Worm (Caenorhabditis elegans) whole organism, L4 larva: ENCODE measurements around the gene rdl-1.

ENCODE experiments used
- D1046.2 ChIP-seq: fragments of 200-800 bp; sonication (Bioruptor generic); IDR thresholded peaks from 2 replicates; pipeline ENCODE4 v1.3.6; 2022; ENCODE audit warnings: missing genetic modification characterization, missing compliant biosample characterization
- F10B5.3 ChIP-seq: sonication (generic microtip); optimal IDR thresholded peaks from 2 replicates; lab custom pipeline; 2016; ENCODE audit warnings: mild to moderate bottlenecking, missing genetic modification characterization, missing compliant biosample characterization
- F26F4.8 ChIP-seq: fragments of 200-800 bp; sonication (Bioruptor generic); conservative IDR thresholded peaks from 2 replicates; pipeline ENCODE4 v1.3.6; 2022; ENCODE audit warnings: missing genetic modification characterization, missing compliant biosample characterization
- F44E2.7 ChIP-seq: fragments of 200-800 bp; sonication (Bioruptor generic); IDR thresholded peaks from 2 replicates; pipeline ENCODE4 v2.1.2; 2022; ENCODE audit warnings: missing genetic modification characterization, missing compliant biosample characterization
- F49E8.2 ChIP-seq: sonication (generic microtip); optimal IDR thresholded peaks from 2 replicates; lab custom pipeline; 2016; ENCODE audit warnings: missing compliant biosample characterization, mild to moderate bottlenecking, missing genetic modification characterization, borderline replicate concordance
- T20F7.1 ChIP-seq: fragments of 200-800 bp; sonication (Bioruptor generic); optimal IDR thresholded peaks from 2 replicates; lab custom pipeline; 2018; ENCODE audit warnings: mild to moderate bottlenecking, missing genetic modification characterization, missing compliant biosample characterization
- Y48G9A.11 ChIP-seq: fragments of 200-800 bp; sonication (Bioruptor generic); IDR thresholded peaks from 2 replicates; pipeline ENCODE4 v1.3.6; 2022; ENCODE audit warnings: missing genetic modification reagents, missing genetic modification characterization, missing compliant biosample characterization
- aha-1 ChIP-seq: fragments of 150-350 bp; peaks from one replicate; lab custom pipeline; 2014; ENCODE audit warnings: missing biosample characterization, missing genetic modification characterization
- arid-1 ChIP-seq: fragments of 200-800 bp; sonication (Bioruptor generic); conservative IDR thresholded peaks from 2 replicates; pipeline ENCODE4 v1.3.6; 2022; ENCODE audit warnings: missing genetic modification reagents, missing genetic modification characterization, missing compliant biosample characterization
- ceh-28 ChIP-seq: fragments of 150-350 bp; optimal IDR thresholded peaks from 2 replicates; lab custom pipeline; 2014; ENCODE audit warnings: missing biosample characterization, missing genetic modification reagents, missing genetic modification characterization
- ceh-32 ChIP-seq: sonication (generic microtip); optimal IDR thresholded peaks from 2 replicates; lab custom pipeline; 2016; ENCODE audit warnings: mild to moderate bottlenecking, missing genetic modification characterization, missing compliant biosample characterization; ENCODE audit not compliant: poor library complexity
- daf-12 ChIP-seq: fragments of 150-350 bp; optimal IDR thresholded peaks from 2 replicates; lab custom pipeline; 2014; ENCODE audit warnings: missing biosample characterization, missing genetic modification reagents, missing genetic modification characterization
- daf-16 ChIP-seq, 3 experiments: sonication (generic microtip); optimal IDR thresholded peaks; 2 replicates each; lab custom pipeline; 2016 to 2017; ENCODE audit warnings: missing genetic modification characterization in 3 of 3, missing genetic modification reagents in 3 of 3, mild to moderate bottlenecking in 2 of 3, missing compliant biosample characterization in 2 of 3, missing biosample characterization in 1 of 3, moderate library complexity in 1 of 3
- dmd-6 ChIP-seq: fragments of 200-800 bp; sonication (Bioruptor generic); IDR thresholded peaks from 2 replicates; pipeline ENCODE4 v1.3.6; 2022; ENCODE audit warnings: missing genetic modification reagents, missing genetic modification characterization, missing compliant biosample characterization
- dmd-8 ChIP-seq: fragments of 200-800 bp; sonication (Bioruptor generic); IDR thresholded peaks from 2 replicates; pipeline ENCODE4 v1.3.6; 2022; ENCODE audit warnings: missing genetic modification characterization, missing compliant biosample characterization
- dpl-1 ChIP-seq: fragments of 150-350 bp; optimal IDR thresholded peaks from 2 replicates; lab custom pipeline; 2014; ENCODE audit warnings: missing biosample characterization, missing genetic modification reagents, missing genetic modification characterization
- dve-1 ChIP-seq: sonication (generic microtip); optimal IDR thresholded peaks from 2 replicates; lab custom pipeline; 2017; ENCODE audit warnings: antibody characterized with exemption, mild to moderate bottlenecking, missing genetic modification characterization, missing compliant biosample characterization; ENCODE audit not compliant: insufficient read depth
- hlh-11 ChIP-seq: fragments of 200-800 bp; sonication (Bioruptor generic); optimal IDR thresholded peaks from 2 replicates; lab custom pipeline; 2018; ENCODE audit warnings: mild to moderate bottlenecking, missing genetic modification characterization, missing compliant biosample characterization
- hlh-30 ChIP-seq: sonication (generic microtip); optimal IDR thresholded peaks from 2 replicates; lab custom pipeline; 2017; ENCODE audit warnings: antibody characterized with exemption, mild to moderate bottlenecking, missing genetic modification characterization, missing compliant biosample characterization; ENCODE audit not compliant: insufficient read depth
- jun-1 ChIP-seq: fragments of 150-350 bp; optimal IDR thresholded peaks from 2 replicates; lab custom pipeline; 2014; ENCODE audit warnings: missing biosample characterization, missing genetic modification reagents, missing genetic modification characterization
- lin-38 ChIP-seq: fragments of 200-800 bp; sonication (Bioruptor generic); IDR thresholded peaks from 2 replicates; pipeline ENCODE4 v1.3.6; 2022; ENCODE audit warnings: missing genetic modification reagents, missing genetic modification characterization, missing compliant biosample characterization
- lin-39 ChIP-seq: fragments of 150-350 bp; optimal IDR thresholded peaks from 2 replicates; lab custom pipeline; 2014; ENCODE audit warnings: missing biosample characterization, missing genetic modification reagents, missing genetic modification characterization
- lsy-2 ChIP-seq, 2 experiments: fragments of 150-350 bp in 1 of 2; sonication (generic microtip) in 1 of 2; optimal IDR thresholded peaks; 2 replicates each; lab custom pipeline; 2014 to 2017; ENCODE audit warnings: missing biosample characterization in 2 of 2, missing genetic modification characterization in 2 of 2
- mdt-29 ChIP-seq: fragments of 200-800 bp; sonication (Bioruptor generic); IDR thresholded peaks from 2 replicates; pipeline ENCODE4 v1.3.6; 2022; ENCODE audit warnings: missing genetic modification reagents, missing genetic modification characterization, missing compliant biosample characterization
- mep-1 ChIP-seq: fragments of 150-350 bp; sonication (generic microtip); optimal IDR thresholded peaks from 3 replicates; lab custom pipeline; 2014; ENCODE audit warnings: missing biosample characterization, missing genetic modification characterization
- mxl-2 ChIP-seq: fragments of 200-800 bp; sonication (Bioruptor generic); conservative IDR thresholded peaks from 2 replicates; pipeline ENCODE4 v1.3.6; 2022; ENCODE audit warnings: missing genetic modification reagents, missing genetic modification characterization, missing compliant biosample characterization
- mxl-3 ChIP-seq: fragments of 200-800 bp; sonication (Bioruptor generic); optimal IDR thresholded peaks from 2 replicates; lab custom pipeline; 2018; ENCODE audit warnings: mild to moderate bottlenecking, missing genetic modification characterization, missing compliant biosample characterization
- nhr-237 ChIP-seq: sonication (generic microtip); optimal IDR thresholded peaks from 2 replicates; lab custom pipeline; 2017; ENCODE audit warnings: missing biosample characterization, missing genetic modification characterization
- nhr-28 ChIP-seq: fragments of 150-350 bp; optimal IDR thresholded peaks from 2 replicates; lab custom pipeline; 2014; ENCODE audit warnings: missing biosample characterization, missing genetic modification characterization
- nhr-77 ChIP-seq: fragments of 150-350 bp; optimal IDR thresholded peaks from 2 replicates; lab custom pipeline; 2014; ENCODE audit warnings: missing biosample characterization, missing genetic modification characterization
- pqm-1 ChIP-seq: sonication (generic microtip); optimal IDR thresholded peaks from 2 replicates; lab custom pipeline; 2017; ENCODE audit warnings: missing biosample characterization, missing genetic modification characterization
- sdz-12 ChIP-seq: fragments of 200-800 bp; sonication (Bioruptor generic); optimal IDR thresholded peaks from 2 replicates; lab custom pipeline; 2018; ENCODE audit warnings: mild to moderate bottlenecking, missing genetic modification characterization, missing compliant biosample characterization
- skn-1 ChIP-seq: fragments of 150-350 bp; optimal IDR thresholded peaks from 2 replicates; lab custom pipeline; 2014; ENCODE audit warnings: missing biosample characterization, missing genetic modification characterization
- snpc-1.2 ChIP-seq: fragments of 200-800 bp; sonication (Bioruptor generic); IDR thresholded peaks from 2 replicates; pipeline ENCODE4 v1.3.6; 2022; ENCODE audit warnings: missing genetic modification reagents, missing genetic modification characterization, missing compliant biosample characterization
- tag-97 ChIP-seq: fragments of 200-800 bp; sonication (Bioruptor generic); IDR thresholded peaks from 2 replicates; pipeline ENCODE4 v1.3.6; 2022; ENCODE audit warnings: missing genetic modification characterization, missing compliant biosample characterization
- unc-130 ChIP-seq: sonication (generic microtip); optimal IDR thresholded peaks from 2 replicates; lab custom pipeline; 2016; ENCODE audit warnings: missing genetic modification reagents, missing genetic modification characterization, missing compliant biosample characterization
- unc-39 ChIP-seq: sonication (generic microtip); optimal IDR thresholded peaks from 2 replicates; lab custom pipeline; 2017; ENCODE audit warnings: missing biosample characterization, missing genetic modification characterization
- zfp-2 ChIP-seq: sonication (generic microtip); optimal IDR thresholded peaks from 2 replicates; lab custom pipeline; 2016; ENCODE audit warnings: mild to moderate bottlenecking, missing genetic modification characterization, missing compliant biosample characterization
- zfp-3 ChIP-seq: fragments of 200-800 bp; sonication (Bioruptor generic); conservative IDR thresholded peaks from 2 replicates; pipeline ENCODE4 v1.3.6; 2022; ENCODE audit warnings: missing genetic modification reagents, missing genetic modification characterization, missing compliant biosample characterization
- zip-11 ChIP-seq: fragments of 200-800 bp; sonication (Bioruptor generic); IDR thresholded peaks from 2 replicates; pipeline ENCODE4 v1.3.6; 2022; ENCODE audit warnings: missing genetic modification characterization, missing compliant biosample characterization
- ztf-11 ChIP-seq: fragments of 150-350 bp; optimal IDR thresholded peaks from 2 replicates; lab custom pipeline; 2014; ENCODE audit warnings: missing biosample characterization, missing genetic modification characterization
- ztf-7 ChIP-seq: fragments of 150-350 bp; optimal IDR thresholded peaks from 2 replicates; lab custom pipeline; 2014; ENCODE audit warnings: missing biosample characterization, missing genetic modification characterization

Gene rdl-1

DNA sequence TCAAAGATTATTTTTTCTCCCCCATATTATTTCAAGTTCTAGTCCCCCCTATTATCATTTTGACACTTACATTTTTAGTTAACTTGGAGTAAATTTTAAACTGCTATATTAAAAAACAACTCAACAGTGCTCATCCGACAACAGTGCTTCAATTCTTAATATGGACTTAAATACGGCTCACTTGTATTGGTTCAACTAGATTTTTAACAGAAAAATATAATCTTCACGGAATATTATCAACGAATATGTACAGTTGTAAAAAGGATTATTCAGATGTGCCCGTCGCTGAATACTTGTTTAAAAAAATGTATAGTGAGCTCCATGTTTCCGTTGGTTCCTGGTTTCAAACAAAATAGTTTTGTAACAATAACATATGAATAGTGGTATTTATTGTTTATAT, 30.3 kb upstream of the rdl-1 start:
- TF ChIP-seq F49E8.2 (tag; lab: Kevin White, UChicago) (peak; percentile 21), mdt-29 (GFP tag; lab: Robert Waterston, UW) (no peak), snpc-1.2 (GFP tag; lab: Robert Waterston, UW) (peak; percentile 61)

ce11 chrIV:7796432-7797113, 26.5 kb upstream of the rdl-1 start, which contains the start of gene sgo-1:
TSS of gene sgo-1 (minus strand) at chrIV:7796482.
- no peak for TF ChIP-seq lin-39 (tag; lab: Kevin White, UChicago)
- no peak for TF ChIP-seq nhr-77 (tag; lab: Kevin White, UChicago)
- TF ChIP-seq hlh-30: no peak
- TF ChIP-seq zfp-2 (tag; lab: Kevin White, UChicago): no peak
- TF ChIP-seq F26F4.8 (GFP tag; lab: Robert Waterston, UW): no peak
- no peak for TF ChIP-seq tag-97 (GFP tag; lab: Robert Waterston, UW)
- TF ChIP-seq ceh-32 (tag; lab: Kevin White, UChicago): no peak
- no peak for TF ChIP-seq mxl-2 (GFP tag; lab: Robert Waterston, UW)
- TF ChIP-seq lin-38: peak; percentile 85
- TF ChIP-seq Y48G9A.11 (GFP tag; lab: Robert Waterston, UW): peak; percentile 87
- peak; percentile 83 for TF ChIP-seq unc-130 (GFP tag; lab: Kevin White, UChicago)
- peak; percentile 87 for TF ChIP-seq snpc-1.2 (GFP tag; lab: Robert Waterston, UW)
- 0 out of 2 replicates have a peak, but pooled peaks have one; percentile 51 for TF ChIP-seq arid-1 (GFP tag; lab: Robert Waterston, UW)
- TF ChIP-seq F49E8.2 (tag; lab: Kevin White, UChicago): peak; percentile 91
- TF ChIP-seq dpl-1 (GFP tag; lab: Kevin White, UChicago): no peak

DNA sequence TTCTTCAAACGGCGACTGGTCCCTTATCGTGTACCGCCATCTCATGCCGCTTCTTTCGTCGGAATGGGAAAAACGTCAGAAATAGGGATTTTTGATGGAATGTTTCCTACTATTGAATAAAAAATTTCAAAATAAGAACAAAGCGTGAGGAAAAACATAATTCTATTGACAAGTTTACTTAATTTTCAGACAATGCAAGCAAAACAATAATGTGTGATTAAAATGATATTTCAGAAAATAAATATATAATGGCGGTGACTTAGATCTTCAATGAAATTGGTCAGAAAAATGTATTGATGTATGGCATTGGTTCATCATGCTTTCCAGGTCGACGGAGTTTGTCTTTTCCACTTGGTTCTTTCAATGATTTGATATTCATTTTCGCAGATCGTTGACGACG, 24.6 kb upstream of the rdl-1 start, which contains the start of gene ntp-1:
Gene ntp-1 (minus strand): TSS at position 101 of the 400 bp plus-strand sequence.
- TF ChIP-seq mxl-2 (GFP tag; lab: Robert Waterston, UW): no peak
- no peak for TF ChIP-seq F10B5.3 (tag; lab: Kevin White, UChicago)
- TF ChIP-seq daf-12: no peak
- TF ChIP-seq ztf-7 (tag; lab: Kevin White, UChicago): no peak
- no peak for TF ChIP-seq zip-11
- TF ChIP-seq ceh-28 (tag; lab: Kevin White, UChicago): no peak
- TF ChIP-seq nhr-237 (tag; lab: Kevin White, UChicago): no peak
- TF ChIP-seq mxl-3: no peak
- TF ChIP-seq jun-1 (tag; lab: Kevin White, UChicago): no peak
- TF ChIP-seq ztf-11 (tag; lab: Kevin White, UChicago): no peak
- no peak for TF ChIP-seq lin-38
- TF ChIP-seq nhr-28 (tag; lab: Kevin White, UChicago): no peak
- no peak for TF ChIP-seq skn-1 (tag; lab: Kevin White, UChicago)
- TF ChIP-seq dmd-8 (GFP tag; lab: Robert Waterston, UW): no peak
- no peak for TF ChIP-seq aha-1 (tag; lab: Kevin White, UChicago)
- TF ChIP-seq unc-39 (tag; lab: Kevin White, UChicago): no peak
- TF ChIP-seq lin-39 (tag; lab: Kevin White, UChicago): no peak

- TF ChIP-seq T20F7.1 (GFP tag; lab: Kevin White, UChicago): peak; percentile 18
- TF ChIP-seq sdz-12 (GFP tag; lab: Kevin White, UChicago): no peak
- TF ChIP-seq dmd-6: peak; percentile 8; the same call in 1 of the 2 replicates
- peak; percentile 71 for TF ChIP-seq aha-1 (tag; lab: Kevin White, UChicago)
- peak; percentile 49 for TF ChIP-seq nhr-28 (tag; lab: Kevin White, UChicago)
- TF ChIP-seq pqm-1 (tag; lab: Kevin White, UChicago): peak; percentile 90
- peak; percentile 50 for TF ChIP-seq dve-1 (tag; lab: Kevin White, UChicago)
- TF ChIP-seq zfp-3 (GFP tag; lab: Robert Waterston, UW): no peak
- peak; percentile 61 for TF ChIP-seq hlh-11
- peak; percentile 43 for TF ChIP-seq nhr-77 (tag; lab: Kevin White, UChicago)
- TF ChIP-seq D1046.2 (GFP tag; lab: Robert Waterston, UW): no peak
- no peak for TF ChIP-seq daf-16 (GFP tag; optimal IDR thresholded peaks at IDR 0.05; lab: Kevin White, UChicago)
- peak; percentile 44 for TF ChIP-seq daf-16 (tag; optimal IDR thresholded peaks at IDR 0.05; lab: Kevin White, UChicago)
- TF ChIP-seq F44E2.7: no peak
- TF ChIP-seq mep-1: no peak
- peak in 1 of 2 experiments; percentile 18 for TF ChIP-seq lsy-2 (tag; optimal IDR thresholded peaks at IDR 0.05; lab: Kevin White, UChicago)
- TF ChIP-seq, all 104 proteins: peak for 10
Observed at ce11 chrIV:7791821-7792446, 21.9 kb upstream of the rdl-1 start, which contains the start of gene C33H5.13. TSS of gene C33H5.13 (minus strand) at chrIV:7792263.
